Worm (Caenorhabditis elegans): ENCODE results near the gene luc-7L.

ce11 chrII:7756810-7757209 is 49.5 kb upstream of the luc-7L start:
- no peak for TF ChIP-seq tab-1 (GFP tag; IDR thresholded peaks at IDR 0.05)
- TF ChIP-seq cog-1 (tag; optimal IDR thresholded peaks at IDR 0.05) = no peak
- TF ChIP-seq ref-1 (GFP tag; conservative IDR thresholded peaks at IDR 0.05) = peak; percentile 47; the same call in 1 of the 2 replicates
- TF ChIP-seq flt-1 (GFP tag; IDR thresholded peaks at IDR 0.05) = peak; percentile 80
- TF ChIP-seq klf-2 (GFP tag; conservative IDR thresholded peaks at IDR 0.05) = no peak
- peak; percentile 27; the same call in 1 of the 2 replicates for TF ChIP-seq T22C8.4 (GFP tag; IDR thresholded peaks at IDR 0.05)
